Fruit fly (Drosophila melanogaster) Kc167 (cell line): ENCODE data around the gene p.

Experiments
- Myc ChIP-seq: fragments of >200 bp; optimal IDR thresholded peaks from 2 replicates; lab custom pipeline; 2017; ENCODE audit warnings: missing external identifiers
- Sin3A ChIP-seq: fragments of >200 bp; optimal IDR thresholded peaks from 2 replicates; lab custom pipeline; 2018; ENCODE audit warnings: missing external identifiers
- h ChIP-seq: fragments of >200 bp; optimal IDR thresholded peaks from 3 replicates; lab custom pipeline; 2018; ENCODE audit warnings: missing external identifiers
- insv ChIP-seq: fragments of >200 bp; optimal IDR thresholded peaks from 3 replicates; lab custom pipeline; 2018; ENCODE audit warnings: missing external identifiers
- psq ChIP-seq: fragments of >200 bp; optimal IDR thresholded peaks from 2 replicates; lab custom pipeline; 2017; ENCODE audit warnings: missing external identifiers
- ttk ChIP-seq: sonication (Bioruptor generic); optimal IDR thresholded peaks from 2 replicates; lab custom pipeline; 2017; ENCODE audit warnings: missing external identifiers

p gene

DNA sequence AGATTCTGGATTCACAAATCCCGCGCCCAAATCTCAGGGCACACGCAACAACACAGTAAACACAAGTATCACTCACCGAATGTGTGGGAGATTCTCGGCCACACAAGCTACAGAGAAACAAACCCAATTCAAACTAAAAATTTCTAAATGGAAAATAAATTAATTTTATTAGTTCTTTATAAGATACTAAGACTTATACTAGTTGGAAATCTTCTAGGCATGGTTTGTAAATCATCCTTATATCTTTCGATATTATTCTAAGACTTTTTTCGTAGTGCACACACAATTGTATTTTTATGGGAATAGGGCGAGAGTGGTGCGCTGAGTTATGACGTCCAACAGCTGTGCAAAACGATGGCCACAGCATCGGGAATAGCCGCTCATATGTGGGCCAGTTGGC, 51.4 kb downstream of the p start:
- no peak for TF ChIP-seq ttk (lab: Kevin White, UChicago)

DNA sequence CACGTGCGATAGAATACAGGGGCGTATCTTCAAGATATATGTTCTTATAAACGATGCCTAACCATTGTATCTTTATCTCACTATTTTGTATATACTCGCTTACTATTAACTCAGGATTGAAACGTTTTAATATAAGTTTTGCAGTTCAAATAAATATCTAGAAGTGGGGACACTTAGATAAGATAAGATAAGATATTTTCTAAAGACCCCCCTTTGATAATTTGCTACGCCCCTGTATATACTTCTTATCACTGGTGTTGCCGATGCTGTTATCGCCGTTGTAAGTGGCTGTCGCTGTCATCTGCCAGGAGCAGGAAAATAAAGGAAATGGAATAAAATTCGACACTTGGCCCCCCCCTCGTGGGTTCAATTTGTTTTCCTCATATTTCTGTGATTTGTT, 54.3 kb downstream of the p start:
- TF ChIP-seq psq (no peak), Myc (lab: Kevin White, UChicago) (no peak), insv (lab: Kevin White, UChicago) (no peak), h (lab: Kevin White, UChicago) (no peak), Sin3A (lab: Kevin White, UChicago) (no peak), ttk (lab: Kevin White, UChicago) (no peak)
